Fruit fly (Drosophila melanogaster) whole organism, pupa: ENCODE measurements around the gene CCAP-R.
A peak's percentile ranks its signal among the peaks of the same experiment; 100 is the strongest.

Experiments
- CG12605 ChIP-seq: fragments of 200-800 bp; sonication (Bioruptor generic); IDR thresholded peaks from 2 replicates; pipeline ENCODE4 v1.3.6; 2022; ENCODE audit warnings: missing biosample characterization, missing genetic modification characterization
- CG13204 ChIP-seq: fragments of 200-800 bp; sonication (Bioruptor generic); optimal IDR thresholded peaks from 2 replicates; lab custom pipeline; 2018; ENCODE audit warnings: missing biosample characterization, mild to moderate bottlenecking, missing genetic modification characterization, moderate library complexity
- CG32121 ChIP-seq: fragments of 200-800 bp; sonication (Bioruptor generic); IDR thresholded peaks from 2 replicates; pipeline ENCODE4 v1.3.6; 2022; ENCODE audit warnings: missing biosample characterization, missing genetic modification characterization
- CG8159 ChIP-seq: fragments of 200-800 bp; sonication (Bioruptor generic); optimal IDR thresholded peaks from 3 replicates; lab custom pipeline; 2018; ENCODE audit warnings: missing biosample characterization, mild to moderate bottlenecking, missing genetic modification characterization, moderate library complexity
- EcR ChIP-seq: fragments of 200-800 bp; sonication (Bioruptor generic); optimal IDR thresholded peaks from 3 replicates; lab custom pipeline; 2019; ENCODE audit warnings: missing biosample characterization, missing genetic modification characterization, mild to moderate bottlenecking, moderate library complexity, missing genetic modification reagents
- gl ChIP-seq: fragments of 200-800 bp; sonication (Bioruptor generic); optimal IDR thresholded peaks from 2 replicates; lab custom pipeline; 2018; ENCODE audit warnings: missing biosample characterization, mild to moderate bottlenecking, missing genetic modification characterization

- TF ChIP-seq EcR (GFP tag; lab: Kevin White, UChicago) (peak; percentile 76), gl (peak; percentile 84), CG12605 (GFP tag; lab: Robert Waterston, UW) (peak; percentile 75), CG13204 (GFP tag; lab: Kevin White, UChicago) (peak; percentile 91), CG8159 (tag; lab: Kevin White, UChicago) (peak; percentile 98), CG32121 (GFP tag; lab: Robert Waterston, UW) (peak; percentile 69; the same call in 1 of the 2 replicates)
Observed at dm6 chr3R:25996197-25997005, 40.3 kb upstream of the CCAP-R start, which contains the start of gene CG43116.
